Fruit fly (Drosophila melanogaster): ENCODE results near the gene CG11147.

DNA sequence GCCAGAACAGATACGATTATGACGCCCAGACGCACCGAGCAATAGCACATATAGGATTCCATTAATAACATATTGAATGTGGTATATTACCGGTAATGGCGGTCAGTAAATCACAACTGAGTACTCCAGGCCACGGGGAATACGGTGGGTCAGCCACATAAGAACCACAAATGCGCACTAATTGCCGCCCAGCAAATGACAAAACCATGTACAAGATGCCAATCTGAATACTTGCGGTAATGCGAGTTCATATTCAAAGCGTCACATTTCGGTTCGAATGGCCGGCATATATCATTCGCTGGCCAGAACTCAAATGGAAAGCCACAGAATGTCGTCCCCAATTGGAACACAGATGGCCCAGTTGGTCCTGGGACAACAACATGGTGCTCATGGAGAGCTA lies 24.5 kb downstream of the CG11147 start, which contains the start of the genes CG14007 and CG34011:
- no peak for TF ChIP-seq Sin3A (optimal IDR thresholded peaks at IDR 0.05)
- TF ChIP-seq Myc (optimal IDR thresholded peaks at IDR 0.05) = no peak
- no peak for TF ChIP-seq psq (optimal IDR thresholded peaks at IDR 0.05)
